Fruit fly (Drosophila melanogaster) whole organism, embryonic: ENCODE data around the gene CG32428.
A peak's percentile ranks its signal among the peaks of the same experiment; 100 is the strongest.

ENCODE experiments used
- Ada2b ChIP-seq: fragments of 200-800 bp; sonication (Bioruptor generic); IDR thresholded peaks from 2 replicates; pipeline ENCODE4 v1.3.6; 2022; ENCODE audit warnings: missing biosample characterization, missing genetic modification characterization
- Awh ChIP-seq: fragments of 200-800 bp; sonication (Bioruptor generic); IDR thresholded peaks from 2 replicates; pipeline ENCODE4, ENCODE4 v1.3.6; 2022; ENCODE audit warnings: missing biosample characterization, missing genetic modification characterization
- Bgb ChIP-seq: fragments of 200-800 bp; sonication (Bioruptor generic); IDR thresholded peaks from 2 replicates; pipeline ENCODE4 v1.3.6; 2022; ENCODE audit warnings: missing biosample characterization, missing genetic modification characterization; ENCODE audit not compliant: partially characterized antibody
- CG10209 ChIP-seq: fragments of 200-800 bp; sonication (Bioruptor generic); optimal IDR thresholded peaks from 3 replicates; lab custom pipeline; 2017; ENCODE audit warnings: missing biosample characterization, mild to moderate bottlenecking, missing genetic modification characterization, missing genetic modification reagents
- CG10654 ChIP-seq: fragments of 200-800 bp; sonication (Bioruptor generic); optimal IDR thresholded peaks from 2 replicates; lab custom pipeline; 2016; ENCODE audit warnings: missing biosample characterization, missing genetic modification characterization
- CG13123 ChIP-seq: fragments of 200-800 bp; sonication (Bioruptor generic); optimal IDR thresholded peaks from 2 replicates; lab custom pipeline; 2016; ENCODE audit warnings: missing biosample characterization, missing genetic modification characterization
- CG13624 ChIP-seq: fragments of 200-800 bp; sonication (Bioruptor generic); optimal IDR thresholded peaks from 2 replicates; lab custom pipeline; 2016; ENCODE audit warnings: missing biosample characterization, missing genetic modification characterization
- CG15011 ChIP-seq: fragments of 200-800 bp; sonication (Bioruptor generic); optimal IDR thresholded peaks from 3 replicates; lab custom pipeline; 2018; ENCODE audit warnings: missing biosample characterization, mild to moderate bottlenecking, missing genetic modification characterization
- CG18619 ChIP-seq: fragments of 200-800 bp; sonication (Bioruptor generic); optimal IDR thresholded peaks from 3 replicates; lab custom pipeline; 2017; ENCODE audit warnings: missing biosample characterization, mild to moderate bottlenecking, missing genetic modification characterization
- CG18764 ChIP-seq: fragments of 200-800 bp; sonication (Bioruptor generic); optimal IDR thresholded peaks from 3 replicates; lab custom pipeline; 2016; ENCODE audit warnings: missing biosample characterization, missing genetic modification characterization
- CG4328 ChIP-seq: fragments of 200-800 bp; sonication (Bioruptor generic); optimal IDR thresholded peaks from 3 replicates; lab custom pipeline; 2017; ENCODE audit warnings: missing biosample characterization, missing genetic modification reagents, missing genetic modification characterization
- CG5180 ChIP-seq: fragments of 200-800 bp; sonication (Bioruptor generic); optimal IDR thresholded peaks from 3 replicates; lab custom pipeline; 2017; ENCODE audit warnings: missing biosample characterization, missing genetic modification characterization, mild to moderate bottlenecking, moderate library complexity, missing genetic modification reagents
- CG5245 ChIP-seq: fragments of 200-800 bp; sonication (Bioruptor generic); optimal IDR thresholded peaks from 3 replicates; lab custom pipeline; 2016; ENCODE audit warnings: missing biosample characterization, missing genetic modification characterization
- CG6689 ChIP-seq: fragments of 200-800 bp; sonication (Bioruptor generic); IDR thresholded peaks from 2 replicates; pipeline ENCODE4 v1.3.6; 2022; ENCODE audit warnings: missing biosample characterization, missing genetic modification characterization
- CG6854 ChIP-seq: fragments of 200-800 bp; sonication (Bioruptor generic); optimal IDR thresholded peaks from 3 replicates; lab custom pipeline; 2017; ENCODE audit warnings: missing biosample characterization, mild to moderate bottlenecking, missing genetic modification characterization
- CG7357 ChIP-seq: fragments of 200-800 bp; sonication (Bioruptor generic); IDR thresholded peaks from 3 replicates; pipeline ENCODE4 v1.3.6; 2022; ENCODE audit warnings: missing biosample characterization, missing genetic modification characterization
- CG8359 ChIP-seq: fragments of 200-800 bp; sonication (Bioruptor generic); optimal IDR thresholded peaks from 2 replicates; lab custom pipeline; 2017; ENCODE audit warnings: missing biosample characterization, mild to moderate bottlenecking, missing genetic modification characterization, borderline replicate concordance
- Chrac-16 ChIP-seq: fragments of 200-800 bp; sonication (Bioruptor generic); optimal IDR thresholded peaks from 3 replicates; lab custom pipeline; 2016; ENCODE audit warnings: missing biosample characterization, missing genetic modification characterization
- Eip74EF ChIP-seq, 2 experiments: fragments of 200-800 bp in 1 of 2; fragments of >200 bp in 1 of 2; sonication (Bioruptor generic) in 1 of 2; optimal IDR thresholded peaks; 2 replicates each; lab custom pipeline; 2017 to 2019; ENCODE audit warnings: missing biosample characterization in 2 of 2, missing genetic modification characterization in 2 of 2, mild to moderate bottlenecking in 1 of 2, moderate library complexity in 1 of 2
- Elba2 ChIP-seq: fragments of 200-800 bp; sonication (Bioruptor generic); optimal IDR thresholded peaks from 3 replicates; lab custom pipeline; 2016; ENCODE audit warnings: missing biosample characterization, missing genetic modification characterization
- HmgD ChIP-seq: fragments of 200-800 bp; sonication (Bioruptor generic); optimal IDR thresholded peaks from 3 replicates; lab custom pipeline; 2016; ENCODE audit warnings: missing biosample characterization, missing genetic modification characterization
- Oli ChIP-seq: fragments of 200-800 bp; sonication (Bioruptor generic); optimal IDR thresholded peaks from 2 replicates; lab custom pipeline; 2018; ENCODE audit warnings: missing biosample characterization, mild to moderate bottlenecking, missing genetic modification characterization, moderate library complexity
- Opbp ChIP-seq: fragments of 200-800 bp; sonication (Bioruptor generic); IDR thresholded peaks from 3 replicates; pipeline ENCODE4 v1.3.6; 2022; ENCODE audit warnings: missing biosample characterization, missing genetic modification characterization; ENCODE audit not compliant: partially characterized antibody
- Pdp1 ChIP-seq, 2 experiments: fragments of 200-800 bp; sonication (Bioruptor generic); optimal IDR thresholded peaks; 3 replicates each; lab custom pipeline; 2016; ENCODE audit warnings: missing biosample characterization in 2 of 2, missing genetic modification characterization in 2 of 2, mild to moderate bottlenecking in 1 of 2, moderate library complexity in 1 of 2
- Rx ChIP-seq: fragments of 200-800 bp; sonication (Bioruptor generic); IDR thresholded peaks from 2 replicates; pipeline ENCODE4 v1.3.6; 2022; ENCODE audit warnings: missing biosample characterization, missing genetic modification characterization
- Vsx1 ChIP-seq: fragments of 200-800 bp; sonication (Bioruptor generic); optimal IDR thresholded peaks from 2 replicates; lab custom pipeline; 2017; ENCODE audit warnings: missing biosample characterization, mild to moderate bottlenecking, missing genetic modification characterization, missing genetic modification reagents
- ap ChIP-seq: fragments of 200-800 bp; sonication (Bioruptor generic); IDR thresholded peaks from 2 replicates; pipeline ENCODE4 v1.3.6; 2022; ENCODE audit warnings: missing biosample characterization, missing genetic modification characterization
- bab2 ChIP-seq: fragments of 200-800 bp; sonication (Bioruptor generic); optimal IDR thresholded peaks from 2 replicates; lab custom pipeline; 2016; ENCODE audit warnings: missing biosample characterization, missing genetic modification characterization
- caup ChIP-seq: fragments of 200-800 bp; sonication (Bioruptor generic); optimal IDR thresholded peaks from 3 replicates; lab custom pipeline; 2017; ENCODE audit warnings: missing biosample characterization, mild to moderate bottlenecking, missing genetic modification characterization, moderate library complexity; ENCODE audit not compliant: severe bottlenecking
- chif ChIP-seq, 2 experiments: fragments of 200-800 bp; sonication (Bioruptor generic); optimal IDR thresholded peaks; 3 replicates each; lab custom pipeline; 2016; ENCODE audit warnings: missing biosample characterization in 2 of 2, missing genetic modification characterization in 2 of 2
- chn ChIP-seq: fragments of 200-800 bp; sonication (Bioruptor generic); optimal IDR thresholded peaks from 2 replicates; lab custom pipeline; 2016; ENCODE audit warnings: missing biosample characterization, missing genetic modification characterization
- crc ChIP-seq: fragments of 200-800 bp; sonication (Bioruptor generic); optimal IDR thresholded peaks from 2 replicates; lab custom pipeline; 2016; ENCODE audit warnings: missing biosample characterization, missing genetic modification characterization
- dan ChIP-seq: fragments of 200-800 bp; sonication (Bioruptor generic); IDR thresholded peaks from 2 replicates; pipeline ENCODE4 v1.3.6; 2022; ENCODE audit warnings: missing biosample characterization, missing genetic modification characterization
- ems ChIP-seq: fragments of 200-800 bp; sonication (Bioruptor generic); optimal IDR thresholded peaks from 3 replicates; lab custom pipeline; 2016; ENCODE audit warnings: missing biosample characterization, missing genetic modification characterization
- exex ChIP-seq: fragments of 200-800 bp; sonication (Bioruptor generic); optimal IDR thresholded peaks from 4 replicates; lab custom pipeline; 2018; ENCODE audit warnings: missing biosample characterization, mild to moderate bottlenecking, missing genetic modification characterization, moderate library complexity
- gfzf ChIP-seq: fragments of 200-800 bp; sonication (Bioruptor generic); optimal IDR thresholded peaks from 2 replicates; lab custom pipeline; 2016; ENCODE audit warnings: missing biosample characterization, mild to moderate bottlenecking, missing genetic modification characterization, moderate library complexity
- hbn ChIP-seq: fragments of 200-800 bp; sonication (Bioruptor generic); IDR thresholded peaks from 2 replicates; pipeline ENCODE4 v1.3.6; 2022; ENCODE audit warnings: missing biosample characterization, missing genetic modification characterization; ENCODE audit not compliant: partially characterized antibody
- jigr1 ChIP-seq: fragments of 200-800 bp; sonication (Bioruptor generic); IDR thresholded peaks from 3 replicates; pipeline ENCODE4 v1.3.6; 2022; ENCODE audit warnings: missing biosample characterization, missing genetic modification characterization
- lbe ChIP-seq: fragments of 200-800 bp; sonication (Bioruptor generic); optimal IDR thresholded peaks from 2 replicates; lab custom pipeline; 2016; ENCODE audit warnings: missing biosample characterization, mild to moderate bottlenecking, missing genetic modification characterization
- luna ChIP-seq: fragments of 200-800 bp; sonication (Bioruptor generic); optimal IDR thresholded peaks from 2 replicates; lab custom pipeline; 2016; ENCODE audit warnings: missing biosample characterization, missing genetic modification characterization
- p53 ChIP-seq: fragments of 200-800 bp; sonication (Bioruptor generic); optimal IDR thresholded peaks from 2 replicates; lab custom pipeline; 2016; ENCODE audit warnings: missing biosample characterization, missing genetic modification characterization
- ro ChIP-seq: fragments of 200-800 bp; sonication (Bioruptor generic); IDR thresholded peaks from 2 replicates; pipeline ENCODE4 v1.3.6; 2022; ENCODE audit warnings: missing biosample characterization, missing genetic modification characterization
- shn ChIP-seq: fragments of 200-800 bp; sonication (Bioruptor generic); optimal IDR thresholded peaks from 3 replicates; lab custom pipeline; 2016; ENCODE audit warnings: missing biosample characterization, missing genetic modification characterization
- sim ChIP-seq: fragments of 200-800 bp; sonication (Bioruptor generic); IDR thresholded peaks from 2 replicates; pipeline ENCODE4 v1.3.6; 2022; ENCODE audit warnings: missing biosample characterization, missing genetic modification characterization
- stwl ChIP-seq: fragments of 200-800 bp; sonication (Bioruptor generic); optimal IDR thresholded peaks from 3 replicates; lab custom pipeline; 2018; ENCODE audit warnings: missing biosample characterization, mild to moderate bottlenecking, missing genetic modification characterization, moderate library complexity
- trh ChIP-seq: fragments of 200-800 bp; sonication (Bioruptor generic); optimal IDR thresholded peaks from 2 replicates; lab custom pipeline; 2016; ENCODE audit warnings: missing biosample characterization, missing genetic modification characterization
- vnd ChIP-seq: fragments of 200-800 bp; sonication (Bioruptor generic); IDR thresholded peaks from 3 replicates; pipeline ENCODE4 v1.3.6; 2022; ENCODE audit warnings: missing biosample characterization, missing genetic modification characterization; ENCODE audit not compliant: partially characterized antibody
- wdn ChIP-seq: fragments of 200-800 bp; sonication (Bioruptor generic); IDR thresholded peaks from 2 replicates; pipeline ENCODE4 v1.3.6; 2022; ENCODE audit warnings: missing biosample characterization, missing genetic modification characterization
- yki ChIP-seq: fragments of >200 bp; optimal IDR thresholded peaks from 3 replicates; lab custom pipeline; 2018

Gene CG32428

DNA sequence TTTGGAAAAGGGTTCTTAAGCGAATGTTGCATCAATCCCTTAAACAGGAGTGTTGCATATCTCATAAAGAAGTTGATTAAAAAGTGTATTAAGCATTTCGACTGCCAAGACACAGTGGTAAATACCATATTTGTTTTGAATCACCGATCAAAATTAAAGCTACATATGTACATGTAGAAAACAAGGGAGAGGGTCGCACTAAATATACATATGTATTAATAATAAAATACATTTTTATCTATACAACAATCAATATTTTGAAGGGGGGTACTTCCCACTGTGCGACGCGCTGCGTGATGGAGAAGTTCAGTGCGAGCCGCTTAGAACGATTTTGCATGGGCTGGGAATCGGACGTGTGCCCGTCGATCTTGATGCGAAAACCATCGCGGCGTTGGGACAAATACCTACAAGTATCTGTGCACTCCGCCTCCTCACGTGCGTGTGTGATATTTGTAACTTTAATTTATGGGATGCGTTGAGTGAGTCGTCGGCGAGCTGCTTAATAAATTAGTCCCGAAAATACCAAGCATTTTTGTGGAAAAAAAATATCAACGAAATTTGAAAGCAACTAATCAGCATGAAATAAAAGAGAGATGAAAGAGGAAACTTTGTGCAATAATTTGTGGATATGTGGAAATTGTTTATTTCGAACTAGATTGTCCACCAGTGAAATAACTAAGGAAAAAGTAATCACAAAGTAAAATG lies 28.6 kb downstream of the CG32428 start (continued):
- TF ChIP-seq CG7357: peak; percentile 80; the same call in 2 of the 3 replicates
- peak; percentile 13 to 49 for TF ChIP-seq Pdp1 (GFP tag; optimal IDR thresholded peaks at IDR 0.05; lab: Kevin White, UChicago)
- TF ChIP-seq CG10209 (GFP tag; lab: Kevin White, UChicago): peak; percentile 83
- 0 out of 2 replicates have a peak, but pooled peaks have one; percentile 42 for TF ChIP-seq dan (GFP tag; lab: Robert Waterston, UW)
- TF ChIP-seq hbn: no peak
- no peak for TF ChIP-seq Opbp (GFP tag; lab: Robert Waterston, UW)
- TF ChIP-seq yki: no peak
- peak; percentile 72 for TF ChIP-seq CG15011 (GFP tag; lab: Kevin White, UChicago)
- peak; percentile 80 for TF ChIP-seq CG5245 (GFP tag; lab: Kevin White, UChicago)
- TF ChIP-seq CG6854 (GFP tag; lab: Kevin White, UChicago): peak; percentile 62
- TF ChIP-seq Oli (tag; lab: Kevin White, UChicago): peak; percentile 86
- peak; percentile 86 for TF ChIP-seq sim (GFP tag; lab: Robert Waterston, UW)
- TF ChIP-seq CG18764 (GFP tag; lab: Kevin White, UChicago): peak; percentile 69
- TF ChIP-seq CG8359: peak; percentile 58
- TF ChIP-seq CG18619: peak; percentile 78
- TF ChIP-seq lbe (GFP tag; lab: Kevin White, UChicago): peak; percentile 91
- peak; percentile 16 for TF ChIP-seq CG13624 (GFP tag; lab: Kevin White, UChicago)
- peak; percentile 91 for TF ChIP-seq CG6689
- peak; percentile 75 for TF ChIP-seq CG10654 (GFP tag; lab: Kevin White, UChicago)
- no peak for TF ChIP-seq shn
- TF ChIP-seq Rx (GFP tag; lab: Robert Waterston, UW): peak; percentile 83
- TF ChIP-seq crc (GFP tag; lab: Kevin White, UChicago): no peak
- TF ChIP-seq Ada2b: peak; percentile 94
- TF ChIP-seq caup (GFP tag; lab: Kevin White, UChicago): peak; percentile 84
- TF ChIP-seq gfzf (GFP tag; lab: Kevin White, UChicago): no peak
- TF ChIP-seq Bgb (GFP tag; lab: Robert Waterston, UW): 0 out of 2 replicates have a peak, but pooled peaks have one; percentile 21
- no peak for TF ChIP-seq vnd (GFP tag; lab: Robert Waterston, UW)
- TF ChIP-seq ap (GFP tag; lab: Robert Waterston, UW): peak; percentile 84
- TF ChIP-seq luna (GFP tag; lab: Kevin White, UChicago): no peak
- TF ChIP-seq ems (GFP tag; lab: Kevin White, UChicago): peak; percentile 56
- peak; percentile 36 to 43 for TF ChIP-seq chif (GFP tag; optimal IDR thresholded peaks at IDR 0.05; lab: Kevin White, UChicago)
- peak; percentile 76 for TF ChIP-seq Chrac-16
- TF ChIP-seq chn: peak; percentile 26
- TF ChIP-seq exex (tag; lab: Kevin White, UChicago): peak; percentile 17
- 0 out of 2 replicates have a peak, but pooled peaks have one; percentile 46 for TF ChIP-seq ro (GFP tag; lab: Robert Waterston, UW)
- TF ChIP-seq HmgD (GFP tag; lab: Kevin White, UChicago): no peak
- peak; percentile 32 for TF ChIP-seq Elba2 (GFP tag; lab: Kevin White, UChicago)
- peak; percentile 92 for TF ChIP-seq Awh (GFP tag; lab: Robert Waterston, UW)
- no peak for TF ChIP-seq bab2 (GFP tag; lab: Kevin White, UChicago)
- TF ChIP-seq Eip74EF (GFP tag; optimal IDR thresholded peaks at IDR 0.05; lab: Kevin White, UChicago): peak in 1 of 2 experiments; percentile 78
- peak; percentile 75 for TF ChIP-seq Vsx1 (GFP tag; lab: Kevin White, UChicago)
- peak; percentile 50 for TF ChIP-seq CG4328 (GFP tag; lab: Kevin White, UChicago)
- peak; percentile 81 for TF ChIP-seq wdn (GFP tag; lab: Robert Waterston, UW)
- no peak for TF ChIP-seq stwl (tag; lab: Kevin White, UChicago)
- no peak for TF ChIP-seq p53 (GFP tag; lab: Kevin White, UChicago)
- TF ChIP-seq jigr1 (GFP tag; lab: Robert Waterston, UW): peak; percentile 72; the same call in 1 of the 3 replicates
- TF ChIP-seq trh (GFP tag; lab: Kevin White, UChicago): peak; percentile 78
- peak; percentile 57 for TF ChIP-seq CG13123
- TF ChIP-seq CG5180 (GFP tag; lab: Kevin White, UChicago): peak; percentile 72
